Worm (Caenorhabditis elegans) whole organism, L3 larva: Measurements from ENCODE around the gene clec-55.

Experiments used
- ama-1 ChIP-seq: fragments of 150-350 bp; optimal IDR thresholded peaks from 2 replicates; lab custom pipeline; 2018
- ceh-82 ChIP-seq: fragments of 150-350 bp; optimal IDR thresholded peaks from 2 replicates; lab custom pipeline; 2014; ENCODE audit warnings: missing biosample characterization, missing genetic modification characterization
- ceh-9 ChIP-seq: sonication (generic microtip); optimal IDR thresholded peaks from 2 replicates; lab custom pipeline; 2018; ENCODE audit warnings: missing biosample characterization, missing genetic modification characterization
- elt-3 ChIP-seq, 3 experiments: fragments of 150-350 bp in 1 of 3; sonication (generic microtip) in 2 of 3; optimal IDR thresholded peaks; 2 replicates in 2 of 3; 4 replicates in 1 of 3; lab custom pipeline; 2014 to 2017; ENCODE audit warnings: missing biosample characterization in 3 of 3, missing genetic modification characterization in 3 of 3
- fkh-10 ChIP-seq: sonication (generic microtip); optimal IDR thresholded peaks from 2 replicates; lab custom pipeline; 2017; ENCODE audit warnings: missing biosample characterization, missing genetic modification reagents, missing genetic modification characterization
- lin-15B ChIP-seq: fragments of 150-350 bp; optimal IDR thresholded peaks from 2 replicates; lab custom pipeline; 2014; ENCODE audit warnings: missing biosample characterization, missing genetic modification characterization
- lin-39 ChIP-seq: fragments of 150-350 bp; optimal IDR thresholded peaks from 2 replicates; lab custom pipeline; 2018; ENCODE audit warnings: missing biosample characterization, missing genetic modification reagents, missing genetic modification characterization
- nhr-11 ChIP-seq: fragments of 150-350 bp; optimal IDR thresholded peaks from 2 replicates; lab custom pipeline; 2014; ENCODE audit warnings: missing biosample characterization, missing genetic modification characterization
- nhr-25 ChIP-seq: sonication (generic microtip); optimal IDR thresholded peaks from 2 replicates; lab custom pipeline; 2017; ENCODE audit warnings: missing biosample characterization, missing genetic modification characterization
- pqm-1 ChIP-seq: fragments of 150-350 bp; optimal IDR thresholded peaks from 2 replicates; lab custom pipeline; 2017; ENCODE audit warnings: missing biosample characterization, missing genetic modification characterization, inconsistent platforms
- sea-2 ChIP-seq: fragments of 150-350 bp; sonication (generic microtip); optimal IDR thresholded peaks from 4 replicates; lab custom pipeline; 2014; ENCODE audit warnings: missing biosample characterization, missing genetic modification reagents, missing genetic modification characterization
- skn-1 ChIP-seq: fragments of 150-350 bp; optimal IDR thresholded peaks from 2 replicates; lab custom pipeline; 2014; ENCODE audit warnings: missing biosample characterization, missing genetic modification characterization
- unc-62 ChIP-seq: fragments of 150-350 bp; sonication (generic microtip); optimal IDR thresholded peaks from 4 replicates; lab custom pipeline; 2014; ENCODE audit warnings: missing biosample characterization, missing genetic modification reagents, missing genetic modification characterization

DNA sequence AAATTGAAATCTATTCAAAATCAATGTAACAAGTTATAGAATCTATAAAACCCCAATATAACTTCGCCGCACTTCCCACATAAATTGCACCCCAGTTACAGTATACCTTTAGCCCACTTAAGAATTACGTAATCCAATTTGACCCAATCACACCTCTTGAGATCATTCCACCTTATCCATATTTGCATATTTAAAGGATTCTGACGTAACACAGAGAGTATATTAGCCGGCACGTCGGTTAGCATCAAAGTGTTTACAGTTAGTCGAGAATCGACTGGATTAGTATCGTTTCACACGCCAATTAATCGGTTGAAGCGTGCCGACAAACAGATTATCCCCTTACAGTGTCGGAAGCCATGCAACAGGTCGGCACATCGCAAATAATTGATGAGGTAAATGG lies 45.5 kb upstream of the clec-55 start:
- TF ChIP-seq lin-39 (no peak), nhr-11 (tag; lab: Kevin White, UChicago) (no peak), pqm-1 (tag; lab: Kevin White, UChicago) (no peak), lin-15B (tag; lab: Kevin White, UChicago) (no peak), ama-1 (lab: Kevin White, UChicago) (no peak), ceh-9 (tag; lab: Kevin White, UChicago) (no peak), fkh-10 (no peak), unc-62 (GFP tag; lab: Kevin White, UChicago) (no peak), sea-2 (GFP tag; lab: Kevin White, UChicago) (no peak), elt-3 (tag; optimal IDR thresholded peaks at IDR 0.05; lab: Kevin White, UChicago) (no peak), nhr-25 (tag; lab: Kevin White, UChicago) (no peak), ceh-82 (no peak), skn-1 (no peak)
